Worm (Caenorhabditis elegans) whole organism, midembryonic: ENCODE data around the gene cutl-28.

Experiments
- T22C8.4 ChIP-seq: fragments of 200-800 bp; sonication (Bioruptor generic); IDR thresholded peaks from 2 replicates; pipeline ENCODE4 v1.3.6; 2022; ENCODE audit warnings: missing genetic modification characterization, missing compliant biosample characterization
- cog-1 ChIP-seq: sonication (generic microtip); optimal IDR thresholded peaks from 2 replicates; lab custom pipeline; 2016; ENCODE audit warnings: missing genetic modification characterization, missing compliant biosample characterization
- flt-1 ChIP-seq: fragments of 200-800 bp; sonication (Bioruptor generic); IDR thresholded peaks from 2 replicates; pipeline ENCODE4 v1.3.6; 2022; ENCODE audit warnings: missing genetic modification characterization, missing compliant biosample characterization
- klf-2 ChIP-seq: fragments of 200-800 bp; sonication (Bioruptor generic); conservative IDR thresholded peaks from 2 replicates; pipeline ENCODE4 v1.3.6; 2022; ENCODE audit warnings: missing genetic modification reagents, missing genetic modification characterization, missing compliant biosample characterization
- med-1 ChIP-seq: sonication (generic microtip); optimal IDR thresholded peaks from 2 replicates; lab custom pipeline; 2017; ENCODE audit warnings: missing genetic modification characterization, mild to moderate bottlenecking, missing compliant biosample characterization, antibody characterized with exemption, missing genetic modification reagents; ENCODE audit not compliant: insufficient read depth
- ref-1 ChIP-seq: fragments of 200-800 bp; sonication (Bioruptor generic); conservative IDR thresholded peaks from 2 replicates; pipeline ENCODE4 v1.3.6; 2022; ENCODE audit warnings: missing genetic modification reagents, missing genetic modification characterization, missing compliant biosample characterization
- tab-1 ChIP-seq: fragments of 200-800 bp; sonication (Bioruptor generic); IDR thresholded peaks from 2 replicates; pipeline ENCODE4 v1.3.6; 2022; ENCODE audit warnings: missing genetic modification characterization, missing compliant biosample characterization
- ztf-23 ChIP-seq: fragments of 200-800 bp; sonication (Bioruptor generic); IDR thresholded peaks from 2 replicates; pipeline ENCODE4 v1.3.6; 2022; ENCODE audit warnings: missing genetic modification reagents, missing genetic modification characterization, missing compliant biosample characterization
- ztf-29 ChIP-seq: fragments of 200-800 bp; sonication (Bioruptor generic); IDR thresholded peaks from 2 replicates; pipeline ENCODE4 v1.3.6; 2022; ENCODE audit warnings: missing genetic modification reagents, missing genetic modification characterization, missing compliant biosample characterization

The cutl-28 gene

ce11 chrIV:675471-676159, 8.7 kb upstream of the cutl-28 start, which contains the start of the genes K11H12.4 and K11H12.10:
Gene K11H12.4, minus strand, starts transcription at chrIV:675883.
Gene K11H12.10, plus strand, starts transcription at chrIV:676075.
- TF ChIP-seq ztf-23 (GFP tag; lab: Robert Waterston, UW): no peak
- no peak for TF ChIP-seq ref-1 (GFP tag; lab: Robert Waterston, UW)
- no peak for TF ChIP-seq klf-2 (GFP tag; lab: Robert Waterston, UW)
- no peak for TF ChIP-seq tab-1
- TF ChIP-seq cog-1 (tag; lab: Kevin White, UChicago): no peak
- no peak for TF ChIP-seq T22C8.4 (GFP tag; lab: Robert Waterston, UW)

ce11 chrIV:676280-676679, 8.0 kb upstream of the cutl-28 start, which contains the start of gene K11H12.5:
Gene K11H12.5, plus strand, starts transcription at chrIV:676580.
- TF ChIP-seq ztf-23 (GFP tag; lab: Robert Waterston, UW) (no peak), ztf-29 (GFP tag; lab: Robert Waterston, UW) (no peak), cog-1 (tag; lab: Kevin White, UChicago) (no peak), tab-1 (no peak)

ce11 chrIV:682726-683340, 1.5 kb upstream of the cutl-28 start:
- TF ChIP-seq tab-1 (peak; percentile 86), cog-1 (tag; lab: Kevin White, UChicago) (peak; percentile 40), klf-2 (GFP tag; lab: Robert Waterston, UW) (peak; percentile 88), ztf-23 (GFP tag; lab: Robert Waterston, UW) (peak; percentile 89), T22C8.4 (GFP tag; lab: Robert Waterston, UW) (peak; percentile 79), ztf-29 (GFP tag; lab: Robert Waterston, UW) (peak; percentile 79), ref-1 (GFP tag; lab: Robert Waterston, UW) (peak; percentile 75), med-1 (peak; percentile 53), flt-1 (GFP tag; lab: Robert Waterston, UW) (peak; percentile 94)

ce11 chrIV:684748-685147, 451 bp downstream of the cutl-28 start:
- TF ChIP-seq flt-1 (GFP tag; lab: Robert Waterston, UW) (no peak), tab-1 (no peak), T22C8.4 (GFP tag; lab: Robert Waterston, UW) (no peak), ref-1 (GFP tag; lab: Robert Waterston, UW) (no peak), ztf-29 (GFP tag; lab: Robert Waterston, UW) (no peak), cog-1 (tag; lab: Kevin White, UChicago) (no peak)

ce11 chrIV:698304-698703, 14.0 kb downstream of the cutl-28 start, which contains the start of gene Y55F3C.17:
Gene Y55F3C.17, minus strand, starts transcription at chrIV:698404.
- no peak for TF ChIP-seq ztf-29 (GFP tag; lab: Robert Waterston, UW)
- no peak for TF ChIP-seq klf-2 (GFP tag; lab: Robert Waterston, UW)
- no peak for TF ChIP-seq tab-1
- TF ChIP-seq med-1: no peak
- TF ChIP-seq flt-1 (GFP tag; lab: Robert Waterston, UW): no peak
- no peak for TF ChIP-seq ref-1 (GFP tag; lab: Robert Waterston, UW)

- TF ChIP-seq klf-2 (GFP tag; lab: Robert Waterston, UW) (no peak), ref-1 (GFP tag; lab: Robert Waterston, UW) (no peak), flt-1 (GFP tag; lab: Robert Waterston, UW) (no peak), tab-1 (no peak), ztf-23 (GFP tag; lab: Robert Waterston, UW) (no peak)
Observed at ce11 chrIV:707635-708034, 23.3 kb downstream of the cutl-28 start, which contains the start of gene cutl-26. Gene cutl-26, minus strand, starts transcription at chrIV:707735.

ce11 chrIV:715433-715832, 31.1 kb downstream of the cutl-28 start:
- no peak for TF ChIP-seq T22C8.4 (GFP tag; lab: Robert Waterston, UW)
- TF ChIP-seq ref-1 (GFP tag; lab: Robert Waterston, UW): no peak
- TF ChIP-seq klf-2 (GFP tag; lab: Robert Waterston, UW): no peak
- no peak for TF ChIP-seq med-1
- no peak for TF ChIP-seq ztf-23 (GFP tag; lab: Robert Waterston, UW)
- no peak for TF ChIP-seq cog-1 (tag; lab: Kevin White, UChicago)
- TF ChIP-seq tab-1: no peak
- no peak for TF ChIP-seq ztf-29 (GFP tag; lab: Robert Waterston, UW)
- TF ChIP-seq flt-1 (GFP tag; lab: Robert Waterston, UW): no peak

- no peak for TF ChIP-seq klf-2 (GFP tag; lab: Robert Waterston, UW)
- no peak for TF ChIP-seq T22C8.4 (GFP tag; lab: Robert Waterston, UW)
- no peak for TF ChIP-seq cog-1 (tag; lab: Kevin White, UChicago)
- TF ChIP-seq ztf-23 (GFP tag; lab: Robert Waterston, UW): no peak
- no peak for TF ChIP-seq med-1
- TF ChIP-seq tab-1: no peak
- no peak for TF ChIP-seq ztf-29 (GFP tag; lab: Robert Waterston, UW)
- TF ChIP-seq ref-1 (GFP tag; lab: Robert Waterston, UW): no peak
- no peak for TF ChIP-seq flt-1 (GFP tag; lab: Robert Waterston, UW)
Observed at ce11 chrIV:716323-716722, 32.0 kb downstream of the cutl-28 start, which contains the start of gene clec-164. Gene clec-164, plus strand, starts transcription at chrIV:716623.

- TF ChIP-seq cog-1 (tag; lab: Kevin White, UChicago) (no peak), med-1 (no peak), ztf-23 (GFP tag; lab: Robert Waterston, UW) (no peak), ztf-29 (GFP tag; lab: Robert Waterston, UW) (no peak), flt-1 (GFP tag; lab: Robert Waterston, UW) (no peak), ref-1 (GFP tag; lab: Robert Waterston, UW) (no peak), klf-2 (GFP tag; lab: Robert Waterston, UW) (no peak), T22C8.4 (GFP tag; lab: Robert Waterston, UW) (no peak), tab-1 (no peak)
Observed at ce11 chrIV:719351-719750, 35.1 kb downstream of the cutl-28 start, which contains the start of gene Y55F3C.10. Gene Y55F3C.10, minus strand, starts transcription at chrIV:719451.
